Fruit fly (Drosophila melanogaster) whole organism, embryonic: Measurements from ENCODE around the gene CG43052.

Source experiments
- ATbp ChIP-seq: fragments of 200-800 bp; sonication (Bioruptor generic); optimal IDR thresholded peaks from 2 replicates; lab custom pipeline; 2017; ENCODE audit warnings: missing biosample characterization, mild to moderate bottlenecking, missing genetic modification characterization, missing genetic modification reagents
- Blimp-1 ChIP-seq: fragments of 200-800 bp; sonication (Bioruptor generic); optimal IDR thresholded peaks from 3 replicates; lab custom pipeline; 2018; ENCODE audit warnings: missing biosample characterization, missing genetic modification characterization, mild to moderate bottlenecking, moderate library complexity, missing genetic modification reagents
- CG1024 ChIP-seq: fragments of 200-800 bp; sonication (Bioruptor generic); IDR thresholded peaks from 2 replicates; pipeline ENCODE4 v1.3.6; 2022; ENCODE audit warnings: missing biosample characterization, missing genetic modification characterization
- CG10267 ChIP-seq: fragments of 200-800 bp; sonication (Bioruptor generic); optimal IDR thresholded peaks from 2 replicates; lab custom pipeline; 2018; ENCODE audit warnings: missing biosample characterization, mild to moderate bottlenecking, missing genetic modification characterization, moderate library complexity
- CG10979 ChIP-seq: fragments of 200-800 bp; sonication (Bioruptor generic); optimal IDR thresholded peaks from 2 replicates; lab custom pipeline; 2018; ENCODE audit warnings: missing biosample characterization, mild to moderate bottlenecking, missing genetic modification characterization, moderate library complexity
- CG11504 ChIP-seq: fragments of 200-800 bp; sonication (Bioruptor generic); optimal IDR thresholded peaks from 3 replicates; lab custom pipeline; 2019; ENCODE audit warnings: missing biosample characterization, mild to moderate bottlenecking, missing genetic modification characterization, moderate library complexity
- CG11560 ChIP-seq: fragments of 200-800 bp; sonication (Bioruptor generic); IDR thresholded peaks from 3 replicates; pipeline ENCODE4 v1.3.6; 2022; ENCODE audit warnings: missing biosample characterization, missing genetic modification characterization
- CG12659 ChIP-seq: fragments of 200-800 bp; sonication (Bioruptor generic); optimal IDR thresholded peaks from 3 replicates; lab custom pipeline; 2017; ENCODE audit warnings: mild to moderate bottlenecking, missing biosample characterization, missing genetic modification reagents, missing genetic modification characterization
- CG14710 ChIP-seq: fragments of 200-800 bp; sonication (Bioruptor generic); optimal IDR thresholded peaks from 3 replicates; lab custom pipeline; 2019; ENCODE audit warnings: missing biosample characterization, mild to moderate bottlenecking, missing genetic modification characterization, moderate library complexity
- CG14860 ChIP-seq: fragments of 200-800 bp; sonication (Bioruptor generic); IDR thresholded peaks from 3 replicates; pipeline ENCODE4 v1.3.6; 2022; ENCODE audit warnings: missing biosample characterization, missing genetic modification characterization; ENCODE audit not compliant: partially characterized antibody
- CG15601 ChIP-seq: fragments of 200-800 bp; sonication (Bioruptor generic); optimal IDR thresholded peaks from 3 replicates; lab custom pipeline; 2019; ENCODE audit warnings: missing biosample characterization, mild to moderate bottlenecking, missing genetic modification characterization, moderate library complexity
- CG15696 ChIP-seq: fragments of 200-800 bp; sonication (Bioruptor generic); optimal IDR thresholded peaks from 2 replicates; lab custom pipeline; 2019; ENCODE audit warnings: missing biosample characterization, mild to moderate bottlenecking, missing genetic modification characterization, moderate library complexity
- CG17328 ChIP-seq: fragments of 200-800 bp; sonication (Bioruptor generic); IDR thresholded peaks from 2 replicates; pipeline ENCODE4 v1.3.6; 2022; ENCODE audit warnings: missing biosample characterization, missing genetic modification characterization
- CG2120 ChIP-seq: fragments of 200-800 bp; sonication (Bioruptor generic); optimal IDR thresholded peaks from 3 replicates; lab custom pipeline; 2016; ENCODE audit warnings: missing biosample characterization, missing genetic modification characterization
- CG30403 ChIP-seq: fragments of 200-800 bp; sonication (Bioruptor generic); optimal IDR thresholded peaks from 3 replicates; lab custom pipeline; 2016; ENCODE audit warnings: missing biosample characterization, missing genetic modification characterization
- CG34422 ChIP-seq: fragments of 200-800 bp; sonication (Bioruptor generic); IDR thresholded peaks from 3 replicates; pipeline ENCODE4 v1.3.6; 2022; ENCODE audit warnings: missing biosample characterization, missing genetic modification characterization
- CG5245 ChIP-seq: fragments of 200-800 bp; sonication (Bioruptor generic); optimal IDR thresholded peaks from 3 replicates; lab custom pipeline; 2016; ENCODE audit warnings: missing biosample characterization, missing genetic modification characterization
- CG6813 ChIP-seq: fragments of 200-800 bp; sonication (Bioruptor generic); optimal IDR thresholded peaks from 2 replicates; lab custom pipeline; 2017; ENCODE audit warnings: missing biosample characterization, missing genetic modification characterization, mild to moderate bottlenecking, moderate library complexity, missing genetic modification reagents
- CG9609 ChIP-seq: fragments of 200-800 bp; sonication (Bioruptor generic); optimal IDR thresholded peaks from 3 replicates; lab custom pipeline; 2016; ENCODE audit warnings: missing biosample characterization, missing genetic modification characterization
- CG9817 ChIP-seq: fragments of 200-800 bp; sonication (Bioruptor generic); optimal IDR thresholded peaks from 2 replicates; lab custom pipeline; 2018; ENCODE audit warnings: missing biosample characterization, mild to moderate bottlenecking, missing genetic modification characterization, moderate library complexity
- CrebB ChIP-seq: fragments of 200-800 bp; sonication (Bioruptor generic); optimal IDR thresholded peaks from 3 replicates; lab custom pipeline; 2018; ENCODE audit warnings: missing biosample characterization, mild to moderate bottlenecking, missing genetic modification characterization
- Dll ChIP-seq: fragments of 200-800 bp; sonication (Bioruptor generic); IDR thresholded peaks from 4 replicates; pipeline ENCODE4 v1.3.6; 2022; ENCODE audit warnings: missing biosample characterization, missing genetic modification characterization; ENCODE audit not compliant: partially characterized antibody
- ERR ChIP-seq: fragments of 200-800 bp; sonication (Bioruptor generic); optimal IDR thresholded peaks from 2 replicates; lab custom pipeline; 2016; ENCODE audit warnings: missing biosample characterization, missing genetic modification characterization
- H15 ChIP-seq: fragments of 200-800 bp; sonication (Bioruptor generic); IDR thresholded peaks from 3 replicates; pipeline ENCODE4 v1.3.6; 2022; ENCODE audit warnings: missing biosample characterization, missing genetic modification characterization
- HLH3B ChIP-seq: fragments of 200-800 bp; sonication (Bioruptor generic); IDR thresholded peaks from 2 replicates; pipeline ENCODE4 v1.3.6; 2022; ENCODE audit warnings: missing biosample characterization, missing genetic modification characterization
- Hr51 ChIP-seq, 2 experiments: fragments of 200-800 bp; sonication (Bioruptor generic); optimal IDR thresholded peaks; 2 replicates in 1 of 2; 3 replicates in 1 of 2; lab custom pipeline; 2016 to 2018; ENCODE audit warnings: missing biosample characterization in 2 of 2, missing genetic modification characterization in 2 of 2, mild to moderate bottlenecking in 1 of 2, moderate library complexity in 1 of 2
- Hr78 ChIP-seq, 2 experiments: fragments of 200-800 bp in 1 of 2; fragments of >200 bp in 1 of 2; sonication (Bioruptor generic) in 1 of 2; optimal IDR thresholded peaks; 2 replicates each; lab custom pipeline; 2017 to 2019; ENCODE audit warnings: missing biosample characterization in 2 of 2, missing genetic modification characterization in 2 of 2, mild to moderate bottlenecking in 1 of 2, moderate library complexity in 1 of 2
- Mad ChIP-seq: fragments of 200-800 bp; sonication (Bioruptor generic); optimal IDR thresholded peaks from 2 replicates; lab custom pipeline; 2016; ENCODE audit warnings: missing biosample characterization, missing genetic modification characterization
- Nf-YB ChIP-seq: fragments of 200-800 bp; sonication (Bioruptor generic); optimal IDR thresholded peaks from 3 replicates; lab custom pipeline; 2019; ENCODE audit warnings: missing biosample characterization, mild to moderate bottlenecking, missing genetic modification characterization, moderate library complexity
- Ravus ChIP-seq: fragments of 200-800 bp; sonication (Bioruptor generic); IDR thresholded peaks from 2 replicates; pipeline ENCODE4 v1.3.6; 2022; ENCODE audit warnings: missing biosample characterization, missing genetic modification characterization
- Six4 ChIP-seq: fragments of 200-800 bp; sonication (Bioruptor generic); optimal IDR thresholded peaks from 2 replicates; lab custom pipeline; 2016; ENCODE audit warnings: missing biosample characterization, missing genetic modification characterization
- Taf1 ChIP-seq: fragments of 200-800 bp; sonication (Bioruptor generic); IDR thresholded peaks from 2 replicates; pipeline ENCODE4 v1.3.6; 2022; ENCODE audit warnings: missing biosample characterization, missing genetic modification characterization
- YL-1 ChIP-seq: fragments of 200-800 bp; sonication (Bioruptor generic); optimal IDR thresholded peaks from 3 replicates; lab custom pipeline; 2017; ENCODE audit warnings: missing biosample characterization, mild to moderate bottlenecking, missing genetic modification characterization
- al ChIP-seq: fragments of 200-800 bp; sonication (Bioruptor generic); IDR thresholded peaks from 2 replicates; pipeline ENCODE4 v1.3.6; 2022; ENCODE audit warnings: missing biosample characterization, missing genetic modification characterization
- dpn ChIP-seq, 2 experiments: fragments of 200-800 bp; sonication (Bioruptor generic); optimal IDR thresholded peaks; 3 replicates each; lab custom pipeline; 2016; ENCODE audit warnings: missing biosample characterization in 2 of 2, missing genetic modification characterization in 2 of 2
- eyg ChIP-seq: fragments of 200-800 bp; sonication (Bioruptor generic); optimal IDR thresholded peaks from 3 replicates; lab custom pipeline; 2016; ENCODE audit warnings: missing biosample characterization, missing genetic modification characterization
- gcm2 ChIP-seq: fragments of 200-800 bp; sonication (Bioruptor generic); optimal IDR thresholded peaks from 2 replicates; lab custom pipeline; 2016; ENCODE audit warnings: missing biosample characterization, missing genetic modification characterization
- ham ChIP-seq: fragments of 200-800 bp; sonication (Bioruptor generic); IDR thresholded peaks from 2 replicates; pipeline ENCODE4 v1.3.6; 2022; ENCODE audit warnings: missing biosample characterization, missing genetic modification characterization
- mld ChIP-seq: fragments of 200-800 bp; sonication (Bioruptor generic); IDR thresholded peaks from 3 replicates; pipeline ENCODE4 v1.3.6; 2022; ENCODE audit warnings: missing biosample characterization, missing genetic modification characterization; ENCODE audit not compliant: partially characterized antibody
- pnt ChIP-seq: fragments of 200-800 bp; sonication (Bioruptor generic); optimal IDR thresholded peaks from 3 replicates; lab custom pipeline; 2016; ENCODE audit warnings: missing biosample characterization, missing genetic modification characterization
- pros ChIP-seq: fragments of 200-800 bp; sonication (Bioruptor generic); optimal IDR thresholded peaks from 3 replicates; lab custom pipeline; 2019; ENCODE audit warnings: missing biosample characterization, mild to moderate bottlenecking, missing genetic modification characterization, moderate library complexity
- row ChIP-seq: fragments of 200-800 bp; sonication (Bioruptor generic); IDR thresholded peaks from 3 replicates; pipeline ENCODE4 v1.3.6; 2022; ENCODE audit warnings: missing biosample characterization, missing genetic modification characterization
- sob ChIP-seq: fragments of 200-800 bp; sonication (Bioruptor generic); IDR thresholded peaks from 2 replicates; pipeline ENCODE4 v1.3.6; 2022; ENCODE audit warnings: missing biosample characterization, missing genetic modification characterization
- sr ChIP-seq: fragments of 200-800 bp; sonication (Bioruptor generic); IDR thresholded peaks from 3 replicates; pipeline ENCODE4 v1.3.6; 2022; ENCODE audit warnings: missing biosample characterization, missing genetic modification characterization
- tin ChIP-seq: fragments of 200-800 bp; sonication (Bioruptor generic); optimal IDR thresholded peaks from 3 replicates; lab custom pipeline; 2016; ENCODE audit warnings: missing biosample characterization, missing genetic modification characterization
- ttk ChIP-seq: fragments of 200-800 bp; sonication (Bioruptor generic); IDR thresholded peaks from 2 replicates; pipeline ENCODE4 v2.1.2; 2022; ENCODE audit warnings: missing biosample characterization, missing genetic modification characterization
- z ChIP-seq: fragments of 200-800 bp; sonication (Bioruptor generic); IDR thresholded peaks from 3 replicates; pipeline ENCODE4 v1.3.6; 2022; ENCODE audit warnings: missing biosample characterization, missing genetic modification characterization
- zen2 ChIP-seq: fragments of 200-800 bp; sonication (Bioruptor generic); IDR thresholded peaks from 3 replicates; pipeline ENCODE4 v1.3.6; 2022; ENCODE audit warnings: missing biosample characterization, missing genetic modification characterization; ENCODE audit not compliant: partially characterized antibody

The CG43052 gene

DNA sequence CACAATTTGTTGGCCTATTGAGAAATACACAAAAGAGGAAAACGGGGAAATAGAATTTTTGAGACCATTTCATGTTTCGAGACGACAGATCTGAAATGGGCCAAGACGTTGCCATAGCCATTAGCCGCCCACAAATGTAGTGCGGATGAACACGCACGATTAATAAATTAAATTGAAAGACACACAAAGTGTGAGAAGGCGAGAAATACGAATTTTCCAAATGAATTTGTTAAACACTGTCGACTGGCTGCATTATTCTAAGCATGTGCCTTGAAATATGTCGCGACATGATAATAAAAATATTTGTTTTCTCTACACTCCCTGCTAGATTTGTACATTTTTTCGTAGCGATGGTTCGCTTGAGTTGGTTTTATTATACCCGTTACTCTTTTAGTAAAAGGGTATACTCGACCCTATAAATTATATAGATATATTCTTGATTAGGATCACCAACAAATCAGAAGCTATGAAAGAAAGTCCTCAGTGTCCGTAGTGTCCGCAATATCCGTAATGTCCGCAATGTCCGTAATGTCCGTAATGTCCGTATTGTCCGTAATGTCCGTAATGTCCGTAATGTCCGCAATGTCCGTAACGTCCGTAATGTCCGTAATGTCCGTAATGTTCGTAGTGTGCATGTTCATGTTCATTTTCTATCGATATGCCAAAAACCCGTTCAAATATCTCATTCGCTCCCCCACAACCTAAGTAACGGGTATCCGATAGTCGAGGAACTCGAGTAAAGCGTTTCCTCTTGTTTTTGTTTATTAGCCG lies 24.8 kb downstream of the CG43052 start (continued):
- TF ChIP-seq CG9817 (tag; lab: Kevin White, UChicago) (no peak), H15 (no peak), Blimp-1 (GFP tag; lab: Kevin White, UChicago) (peak; percentile 39), Hr78 (GFP tag; optimal IDR thresholded peaks at IDR 0.05; lab: Kevin White, UChicago) (no peak), CG14710 (tag; lab: Kevin White, UChicago) (peak; percentile 33), CG17328 (GFP tag; lab: Robert Waterston, UW) (no peak; the same call in 1 of the 2 replicates), al (no peak), HLH3B (GFP tag; lab: Robert Waterston, UW) (peak; percentile 32; the same call in 1 of the 2 replicates), CG9609 (peak; percentile 9), CrebB (tag; lab: Kevin White, UChicago) (no peak), ttk (GFP tag; lab: Robert Waterston, UW) (peak; percentile 34; the same call in 1 of the 2 replicates), ham (GFP tag; lab: Robert Waterston, UW) (no peak), row (GFP tag; lab: Robert Waterston, UW) (peak; percentile 61), CG15601 (tag; lab: Kevin White, UChicago) (no peak), CG30403 (GFP tag; lab: Kevin White, UChicago) (peak; percentile 64), sob (GFP tag; lab: Robert Waterston, UW) (peak; percentile 34; the same call in 1 of the 2 replicates), CG10979 (peak; percentile 52), CG11504 (tag; lab: Kevin White, UChicago) (peak; percentile 51), YL-1 (GFP tag; lab: Kevin White, UChicago) (no peak), z (GFP tag; lab: Robert Waterston, UW) (no peak), Dll (GFP tag; lab: Robert Waterston, UW) (no peak), Taf1 (GFP tag; lab: Robert Waterston, UW) (no peak; the same call in 1 of the 2 replicates), gcm2 (no peak), CG12659 (peak; percentile 31), pros (GFP tag; lab: Kevin White, UChicago) (no peak), CG11560 (tag; lab: Robert Waterston, UW) (no peak), CG15696 (tag; lab: Kevin White, UChicago) (no peak), dpn (GFP tag; optimal IDR thresholded peaks at IDR 0.05; lab: Kevin White, UChicago) (peak; percentile 17 to 19), CG2120 (GFP tag; lab: Kevin White, UChicago) (peak; percentile 54), Six4 (GFP tag; lab: Kevin White, UChicago) (peak; percentile 33), pnt (GFP tag; lab: Kevin White, UChicago) (peak; percentile 25), sr (GFP tag; lab: Robert Waterston, UW) (peak; percentile 93), CG6813 (GFP tag; lab: Kevin White, UChicago) (peak; percentile 3), Nf-YB (GFP tag; lab: Kevin White, UChicago) (no peak), Mad (GFP tag; lab: Kevin White, UChicago) (peak; percentile 7), Ravus (GFP tag; lab: Robert Waterston, UW) (no peak), ATbp (GFP tag; lab: Kevin White, UChicago) (no peak), mld (no peak), CG34422 (GFP tag; lab: Robert Waterston, UW) (no peak), CG5245 (GFP tag; lab: Kevin White, UChicago) (peak; percentile 9), CG14860 (GFP tag; lab: Robert Waterston, UW) (no peak), zen2 (GFP tag; lab: Robert Waterston, UW) (no peak), tin (GFP tag; lab: Kevin White, UChicago) (peak; percentile 16), ERR (GFP tag; lab: Kevin White, UChicago) (no peak), eyg (GFP tag; lab: Kevin White, UChicago) (peak; percentile 8), Hr51 (GFP tag; optimal IDR thresholded peaks at IDR 0.05; lab: Kevin White, UChicago) (peak in 1 of 2 experiments; percentile 38), CG10267 (peak; percentile 4), CG1024 (GFP tag; lab: Robert Waterston, UW) (no peak)
